Worm (Caenorhabditis elegans) whole organism, L4/young adult: Measurements from ENCODE around the gene C08D8.7.

Source experiments
- dao-5 ChIP-seq: sonication (generic microtip); optimal IDR thresholded peaks from 2 replicates; lab custom pipeline; 2016; ENCODE audit warnings: missing genotype, missing genetic modification characterization, moderate library complexity, missing compliant biosample characterization
- him-1 ChIP-seq: sonication (generic microtip); optimal IDR thresholded peaks from 2 replicates; lab custom pipeline; 2016; ENCODE audit warnings: missing genotype, missing genetic modification reagents, missing genetic modification characterization, missing compliant biosample characterization

DNA sequence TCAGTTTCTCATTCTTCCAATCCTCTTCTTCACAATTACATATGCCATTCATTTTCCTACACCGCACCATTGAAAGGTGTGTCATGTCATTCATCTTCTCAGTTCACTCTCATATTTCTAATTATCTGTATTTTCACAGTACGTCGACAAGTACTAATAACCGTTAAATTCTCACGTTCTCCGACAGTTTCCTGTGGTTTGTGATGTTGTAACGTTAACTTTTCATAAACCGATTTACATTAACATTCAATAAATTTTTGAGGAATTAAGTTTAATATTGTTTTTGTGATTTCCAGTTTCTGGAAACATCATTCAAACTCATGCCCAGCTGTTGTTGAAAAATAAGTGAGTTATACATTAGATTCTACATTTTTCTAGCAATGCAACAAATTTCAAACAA is 6.7 kb upstream of the C08D8.7 start, which contains the start of gene tmd-2:
- no peak for TF ChIP-seq him-1 (tag; lab: Kevin White, UChicago)
- no peak for TF ChIP-seq dao-5
